Worm (Caenorhabditis elegans): ENCODE data around the gene F32D8.7.

The F32D8.7 gene

ce11 chrV:10873190-10873589 lies 25.0 kb upstream of the F32D8.7 start (continued):
- TF ChIP-seq fkh-4 (tag; optimal IDR thresholded peaks at IDR 0.05; ENCODE audit: borderline replicate concordance): no peak
- no peak for TF ChIP-seq ama-1 (optimal IDR thresholded peaks at IDR 0.05)
- no peak for TF ChIP-seq nhr-90 (tag; optimal IDR thresholded peaks at IDR 0.05; ENCODE audit: poor library complexity)
- TF ChIP-seq nhr-20 (tag; optimal IDR thresholded peaks at IDR 0.05): peak; percentile 24
- TF ChIP-seq lin-35 (GFP tag; optimal IDR thresholded peaks at IDR 0.05): peak in 1 of 2 experiments; percentile 23

ce11 chrV:10874938-10875599 lies 23.2 kb upstream of the F32D8.7 start:
- TF ChIP-seq dsc-1 (tag; optimal IDR thresholded peaks at IDR 0.05): no peak
- TF ChIP-seq lin-35 (GFP tag; optimal IDR thresholded peaks at IDR 0.05): no peak
- TF ChIP-seq ztf-4 (tag; optimal IDR thresholded peaks at IDR 0.05): no peak
- TF ChIP-seq fkh-4 (tag; optimal IDR thresholded peaks at IDR 0.05; ENCODE audit: borderline replicate concordance): no peak
- TF ChIP-seq hpl-2 (GFP tag; optimal IDR thresholded peaks at IDR 0.05): no peak
- peak; percentile 76 for TF ChIP-seq lin-14 (GFP tag; optimal IDR thresholded peaks at IDR 0.05)
- no peak for TF ChIP-seq sox-4 (tag; optimal IDR thresholded peaks at IDR 0.05)
- TF ChIP-seq lsy-2 (tag; optimal IDR thresholded peaks at IDR 0.05): no peak
- no peak for TF ChIP-seq snu-23 (GFP tag; optimal IDR thresholded peaks at IDR 0.05)
- no peak for TF ChIP-seq ceh-90 (tag; optimal IDR thresholded peaks at IDR 0.05)
- TF ChIP-seq xbp-1 (tag; optimal IDR thresholded peaks at IDR 0.05): no peak
- no peak for TF ChIP-seq jun-1 (tag; optimal IDR thresholded peaks at IDR 0.05)
- peak; percentile 28 for TF ChIP-seq nhr-47 (tag; optimal IDR thresholded peaks at IDR 0.05)
- no peak for TF ChIP-seq egl-13 (tag; optimal IDR thresholded peaks at IDR 0.05)
- TF ChIP-seq zag-1 (tag; optimal IDR thresholded peaks at IDR 0.05): no peak
- no peak for TF ChIP-seq nhr-20 (tag; optimal IDR thresholded peaks at IDR 0.05)
- TF ChIP-seq lin-15B (tag; optimal IDR thresholded peaks at IDR 0.05): no peak
- no peak for TF ChIP-seq aly-2 (tag; optimal IDR thresholded peaks at IDR 0.05)
- TF ChIP-seq unc-86 (tag; optimal IDR thresholded peaks at IDR 0.05): no peak
- peak; percentile 96 for TF ChIP-seq fkh-10 (GFP tag; optimal IDR thresholded peaks at IDR 0.05)
- TF ChIP-seq mep-1 (tag; optimal IDR thresholded peaks at IDR 0.05): peak; percentile 7
- no peak for TF ChIP-seq sptf-1 (tag; optimal IDR thresholded peaks at IDR 0.05)
- no peak for TF ChIP-seq hlh-17 (GFP tag; optimal IDR thresholded peaks at IDR 0.05; ENCODE audit: borderline replicate concordance)
- TF ChIP-seq nhr-71 (tag; optimal IDR thresholded peaks at IDR 0.05): peak; percentile 59
- TF ChIP-seq nhr-85 (tag): no peak
- peak; percentile 64 for TF ChIP-seq ces-1 (GFP tag; optimal IDR thresholded peaks at IDR 0.05)
- TF ChIP-seq pqm-1 (tag; optimal IDR thresholded peaks at IDR 0.05): no peak
- TF ChIP-seq elt-3 (tag; optimal IDR thresholded peaks at IDR 0.05): no peak
- no peak for TF ChIP-seq fkh-8 (tag; optimal IDR thresholded peaks at IDR 0.05)
- TF ChIP-seq nhr-84 (tag; optimal IDR thresholded peaks at IDR 0.05): no peak

ce11 chrV:10876512-10876911 lies 21.7 kb upstream of the F32D8.7 start:
- TF ChIP-seq blmp-1 (tag; optimal IDR thresholded peaks at IDR 0.05) (peak; percentile 29), nhr-11 (tag; optimal IDR thresholded peaks at IDR 0.05) (no peak), hpl-2 (GFP tag; optimal IDR thresholded peaks at IDR 0.05) (no peak), nhr-85 (tag) (peak; percentile 54), unc-62 (GFP tag; optimal IDR thresholded peaks at IDR 0.05) (no peak), zag-1 (tag; optimal IDR thresholded peaks at IDR 0.05) (no peak), efl-1 (optimal IDR thresholded peaks at IDR 0.05) (no peak), efl-1 (GFP tag; optimal IDR thresholded peaks at IDR 0.05 in 1 of 2) (no peak), fos-1 (tag; optimal IDR thresholded peaks at IDR 0.05) (no peak), pag-3 (tag; optimal IDR thresholded peaks at IDR 0.05; ENCODE audit: borderline replicate concordance, insufficient read depth) (no peak), snpc-4 (tag; optimal IDR thresholded peaks at IDR 0.05) (no peak), ces-1 (GFP tag; optimal IDR thresholded peaks at IDR 0.05) (no peak), nhr-19 (GFP tag; conservative IDR thresholded peaks at IDR 0.05) (0 out of 2 replicates have a peak, but pooled peaks have one; percentile 26), nhr-71 (tag; optimal IDR thresholded peaks at IDR 0.05) (peak; percentile 22), C34B4.2 (tag; optimal IDR thresholded peaks at IDR 0.05) (no peak), lin-14 (GFP tag; optimal IDR thresholded peaks at IDR 0.05) (peak; percentile 28), efl-3 (GFP tag; optimal IDR thresholded peaks at IDR 0.05) (no peak), jun-1 (tag; optimal IDR thresholded peaks at IDR 0.05) (no peak), lir-3 (tag; optimal IDR thresholded peaks at IDR 0.05; ENCODE audit: poor library complexity) (no peak), lin-35 (GFP tag; optimal IDR thresholded peaks at IDR 0.05) (no peak), sptf-1 (tag; optimal IDR thresholded peaks at IDR 0.05) (no peak), mef-2 (tag; optimal IDR thresholded peaks at IDR 0.05) (no peak), nhr-84 (tag; optimal IDR thresholded peaks at IDR 0.05) (no peak)
